Fruit fly (Drosophila melanogaster): ENCODE results near the gene Pka-C2.

DNA sequence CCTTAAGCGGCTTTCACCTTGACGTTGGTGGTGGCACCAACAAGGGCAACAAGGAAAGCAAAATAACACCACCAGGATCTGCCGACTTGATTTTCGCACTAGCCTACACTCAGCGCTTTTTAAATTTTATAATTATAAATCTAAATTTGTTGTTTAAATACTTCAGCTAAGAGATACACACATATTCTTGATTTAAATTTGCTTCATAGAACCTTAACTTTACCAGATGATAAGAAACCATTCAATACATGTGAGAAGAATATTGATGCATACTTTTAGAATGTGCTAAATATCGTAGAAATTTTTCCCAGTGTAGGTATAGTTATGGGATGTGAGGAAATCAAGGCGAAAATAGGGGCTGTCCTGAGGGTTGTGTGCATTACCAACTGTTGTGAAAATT lies 36.1 kb upstream of the Pka-C2 start:
- TF ChIP-seq CG9139 (GFP tag; optimal IDR thresholded peaks at IDR 0.05) = no peak
- peak; percentile 64 for TF ChIP-seq Eip78C (GFP tag)
- TF ChIP-seq Ets21C (GFP tag; optimal IDR thresholded peaks at IDR 0.05) = no peak
- TF ChIP-seq CG8319 (GFP tag; optimal IDR thresholded peaks at IDR 0.05) = no peak
- no peak for TF ChIP-seq OdsH (GFP tag; optimal IDR thresholded peaks at IDR 0.05)
- no peak for TF ChIP-seq CG1621 (tag; optimal IDR thresholded peaks at IDR 0.05)
- no peak for TF ChIP-seq net (GFP tag; optimal IDR thresholded peaks at IDR 0.05)
- no peak for TF ChIP-seq eg (GFP tag; IDR thresholded peaks at IDR 0.05)
